Fruit fly (Drosophila melanogaster) S2 (cell line): ENCODE results near the gene Ent1.

Source experiments
- CG8478 ChIP-seq: fragments of >200 bp; optimal IDR thresholded peaks from 2 replicates; lab custom pipeline; 2018
- CTCF ChIP-seq, 2 experiments: fragments of >200 bp; optimal IDR thresholded peaks; 2 replicates each; lab custom pipeline; 2018

DNA sequence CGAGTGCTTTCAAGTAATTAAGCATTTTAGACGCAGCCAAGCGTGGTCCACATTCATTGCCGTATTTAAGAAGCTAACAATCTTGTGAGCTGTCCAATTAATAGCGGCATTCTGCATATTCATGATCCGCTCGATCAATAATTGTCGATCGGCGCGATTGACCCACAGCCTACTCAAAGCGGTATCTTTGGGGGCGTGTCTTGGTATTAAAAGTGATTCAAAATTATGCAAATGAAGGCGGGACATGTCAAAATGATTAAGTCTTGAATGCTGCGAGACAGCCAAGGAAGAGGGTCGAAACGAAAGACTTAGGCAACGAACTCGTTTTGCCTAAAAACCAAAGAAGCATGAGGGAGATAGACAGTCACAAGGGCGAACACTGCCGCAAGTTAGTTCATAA, 9.2 kb upstream of the Ent1 start:
- TF ChIP-seq CTCF (optimal IDR thresholded peaks at IDR 0.05; lab: Kevin White, UChicago), result no peak
- TF ChIP-seq CG8478 (lab: Kevin White, UChicago), result no peak
